Worm (Caenorhabditis elegans) whole organism, L4 larva: ENCODE results near the gene srh-40.
A peak's percentile ranks its signal among the peaks of the same experiment; 100 is the strongest.

Experiments
- F37D6.2 ChIP-seq: sonication (generic microtip); optimal IDR thresholded peaks from 2 replicates; lab custom pipeline; 2016; ENCODE audit warnings: mild to moderate bottlenecking, missing genetic modification characterization, missing compliant biosample characterization
- F49E8.2 ChIP-seq: sonication (generic microtip); optimal IDR thresholded peaks from 2 replicates; lab custom pipeline; 2016; ENCODE audit warnings: missing compliant biosample characterization, mild to moderate bottlenecking, missing genetic modification characterization, borderline replicate concordance
- T20F7.1 ChIP-seq: fragments of 200-800 bp; sonication (Bioruptor generic); optimal IDR thresholded peaks from 2 replicates; lab custom pipeline; 2018; ENCODE audit warnings: mild to moderate bottlenecking, missing genetic modification characterization, missing compliant biosample characterization
- aha-1 ChIP-seq: fragments of 150-350 bp; peaks from one replicate; lab custom pipeline; 2014; ENCODE audit warnings: missing biosample characterization, missing genetic modification characterization
- ceh-20 ChIP-seq: fragments of 200-800 bp; sonication (Bioruptor generic); IDR thresholded peaks from 2 replicates; pipeline ENCODE4 v1.3.6; 2022; ENCODE audit warnings: missing genetic modification reagents, missing genetic modification characterization, missing compliant biosample characterization
- ceh-44 ChIP-seq: fragments of 200-800 bp; sonication (Bioruptor generic); IDR thresholded peaks from 2 replicates; pipeline ENCODE4 v1.3.6; 2022; ENCODE audit warnings: missing genetic modification reagents, missing genetic modification characterization, missing compliant biosample characterization
- ceh-62 ChIP-seq: sonication (generic microtip); optimal IDR thresholded peaks from 2 replicates; lab custom pipeline; 2017; ENCODE audit warnings: missing biosample characterization, missing genetic modification characterization
- daf-16 ChIP-seq, 3 experiments: sonication (generic microtip); optimal IDR thresholded peaks; 2 replicates each; lab custom pipeline; 2016 to 2017; ENCODE audit warnings: missing genetic modification characterization in 3 of 3, missing genetic modification reagents in 3 of 3, mild to moderate bottlenecking in 2 of 3, missing compliant biosample characterization in 2 of 3, missing biosample characterization in 1 of 3, moderate library complexity in 1 of 3
- daf-8 ChIP-seq: fragments of 200-800 bp; sonication (Bioruptor generic); IDR thresholded peaks from 2 replicates; pipeline ENCODE4 v1.3.6; 2022; ENCODE audit warnings: missing genetic modification characterization, missing compliant biosample characterization
- dmd-8 ChIP-seq: fragments of 200-800 bp; sonication (Bioruptor generic); IDR thresholded peaks from 2 replicates; pipeline ENCODE4 v1.3.6; 2022; ENCODE audit warnings: missing genetic modification characterization, missing compliant biosample characterization
- dpl-1 ChIP-seq: fragments of 150-350 bp; optimal IDR thresholded peaks from 2 replicates; lab custom pipeline; 2014; ENCODE audit warnings: missing biosample characterization, missing genetic modification reagents, missing genetic modification characterization
- duxl-1 ChIP-seq: sonication (generic microtip); optimal IDR thresholded peaks from 2 replicates; lab custom pipeline; 2016; ENCODE audit warnings: mild to moderate bottlenecking, missing genetic modification characterization, moderate library complexity, missing compliant biosample characterization; ENCODE audit not compliant: poor library complexity
- dve-1 ChIP-seq: sonication (generic microtip); optimal IDR thresholded peaks from 2 replicates; lab custom pipeline; 2017; ENCODE audit warnings: antibody characterized with exemption, mild to moderate bottlenecking, missing genetic modification characterization, missing compliant biosample characterization; ENCODE audit not compliant: insufficient read depth
- egl-43 ChIP-seq: fragments of 200-800 bp; sonication (Bioruptor generic); IDR thresholded peaks from 2 replicates; pipeline ENCODE4 v1.3.6; 2022; ENCODE audit warnings: missing genetic modification reagents, missing genetic modification characterization, missing compliant biosample characterization
- hif-1 ChIP-seq, 2 experiments: sonication (generic microtip); optimal IDR thresholded peaks; 2 replicates each; lab custom pipeline; 2016 to 2017; ENCODE audit warnings: missing compliant biosample characterization in 2 of 2, missing genetic modification characterization in 2 of 2, missing genetic modification reagents in 2 of 2, missing genotype in 2 of 2, mild to moderate bottlenecking in 1 of 2
- hlh-11 ChIP-seq: fragments of 200-800 bp; sonication (Bioruptor generic); optimal IDR thresholded peaks from 2 replicates; lab custom pipeline; 2018; ENCODE audit warnings: mild to moderate bottlenecking, missing genetic modification characterization, missing compliant biosample characterization
- hlh-30 ChIP-seq: sonication (generic microtip); optimal IDR thresholded peaks from 2 replicates; lab custom pipeline; 2017; ENCODE audit warnings: antibody characterized with exemption, mild to moderate bottlenecking, missing genetic modification characterization, missing compliant biosample characterization; ENCODE audit not compliant: insufficient read depth
- jun-1 ChIP-seq: fragments of 150-350 bp; optimal IDR thresholded peaks from 2 replicates; lab custom pipeline; 2014; ENCODE audit warnings: missing biosample characterization, missing genetic modification reagents, missing genetic modification characterization
- lin-13 ChIP-seq: fragments of 150-350 bp; optimal IDR thresholded peaks from 2 replicates; lab custom pipeline; 2014; ENCODE audit warnings: missing biosample characterization, missing genetic modification reagents, missing genetic modification characterization
- lin-29 ChIP-seq: fragments of 200-800 bp; sonication (Bioruptor generic); IDR thresholded peaks from 2 replicates; pipeline ENCODE4 v1.3.6; 2022; ENCODE audit warnings: missing genetic modification reagents, missing genetic modification characterization, missing compliant biosample characterization
- lin-38 ChIP-seq: fragments of 200-800 bp; sonication (Bioruptor generic); IDR thresholded peaks from 2 replicates; pipeline ENCODE4 v1.3.6; 2022; ENCODE audit warnings: missing genetic modification reagents, missing genetic modification characterization, missing compliant biosample characterization
- lir-3 ChIP-seq: sonication (generic microtip); optimal IDR thresholded peaks from 2 replicates; lab custom pipeline; 2016; ENCODE audit warnings: mild to moderate bottlenecking, missing genetic modification characterization, missing compliant biosample characterization
- lsy-2 ChIP-seq, 2 experiments: fragments of 150-350 bp in 1 of 2; sonication (generic microtip) in 1 of 2; optimal IDR thresholded peaks; 2 replicates each; lab custom pipeline; 2014 to 2017; ENCODE audit warnings: missing biosample characterization in 2 of 2, missing genetic modification characterization in 2 of 2
- mep-1 ChIP-seq: fragments of 150-350 bp; sonication (generic microtip); optimal IDR thresholded peaks from 3 replicates; lab custom pipeline; 2014; ENCODE audit warnings: missing biosample characterization, missing genetic modification characterization
- mes-2 ChIP-seq: sonication (generic microtip); optimal IDR thresholded peaks from 2 replicates; lab custom pipeline; 2016; ENCODE audit warnings: missing genotype, mild to moderate bottlenecking, missing genetic modification characterization, missing compliant biosample characterization; ENCODE audit not compliant: poor library complexity, severe bottlenecking
- mxl-3 ChIP-seq: fragments of 200-800 bp; sonication (Bioruptor generic); optimal IDR thresholded peaks from 2 replicates; lab custom pipeline; 2018; ENCODE audit warnings: mild to moderate bottlenecking, missing genetic modification characterization, missing compliant biosample characterization
- nhr-237 ChIP-seq: sonication (generic microtip); optimal IDR thresholded peaks from 2 replicates; lab custom pipeline; 2017; ENCODE audit warnings: missing biosample characterization, missing genetic modification characterization
- nhr-28 ChIP-seq: fragments of 150-350 bp; optimal IDR thresholded peaks from 2 replicates; lab custom pipeline; 2014; ENCODE audit warnings: missing biosample characterization, missing genetic modification characterization
- nhr-42 ChIP-seq: fragments of 200-800 bp; sonication (Bioruptor generic); IDR thresholded peaks from 2 replicates; pipeline ENCODE4 v1.3.6; 2022; ENCODE audit warnings: missing genetic modification characterization, missing compliant biosample characterization
- nhr-48 ChIP-seq: sonication (generic microtip); optimal IDR thresholded peaks from 2 replicates; lab custom pipeline; 2016; ENCODE audit warnings: mild to moderate bottlenecking, missing genetic modification characterization, missing compliant biosample characterization
- nhr-6 ChIP-seq: fragments of 150-350 bp; optimal IDR thresholded peaks from 2 replicates; lab custom pipeline; 2014; ENCODE audit warnings: missing biosample characterization, missing genetic modification characterization
- nhr-76 ChIP-seq: fragments of 150-350 bp; optimal IDR thresholded peaks from 2 replicates; lab custom pipeline; 2014; ENCODE audit warnings: missing biosample characterization, missing genetic modification characterization
- pha-4 ChIP-seq, 2 experiments: fragments of 150-350 bp in 1 of 2; fragments of 200-800 bp in 1 of 2; sonication (Bioruptor generic) in 1 of 2; IDR thresholded peaks in 1 of 2; optimal IDR thresholded peaks in 1 of 2; 2 replicates each; pipeline versions ENCODE4 v1.3.6 to Lab custom; 2014 to 2022; ENCODE audit warnings: missing genetic modification characterization in 2 of 2, missing genetic modification reagents in 2 of 2, missing biosample characterization in 1 of 2, missing compliant biosample characterization in 1 of 2
- pqm-1 ChIP-seq: sonication (generic microtip); optimal IDR thresholded peaks from 2 replicates; lab custom pipeline; 2017; ENCODE audit warnings: missing biosample characterization, missing genetic modification characterization
- sdz-12 ChIP-seq: fragments of 200-800 bp; sonication (Bioruptor generic); optimal IDR thresholded peaks from 2 replicates; lab custom pipeline; 2018; ENCODE audit warnings: mild to moderate bottlenecking, missing genetic modification characterization, missing compliant biosample characterization
- snpc-4 ChIP-seq: fragments of 150-350 bp; optimal IDR thresholded peaks from 2 replicates; lab custom pipeline; 2014; ENCODE audit warnings: missing biosample characterization, missing genetic modification characterization
- unc-39 ChIP-seq: sonication (generic microtip); optimal IDR thresholded peaks from 2 replicates; lab custom pipeline; 2017; ENCODE audit warnings: missing biosample characterization, missing genetic modification characterization
- unc-62 ChIP-seq, 3 experiments: fragments of 150-350 bp in 1 of 3; sonication (generic microtip); optimal IDR thresholded peaks in 2 of 3; peaks in 1 of 3; 1 replicate in 1 of 3; 2 replicates in 2 of 3; lab custom pipeline; 2014 to 2017; ENCODE audit warnings: missing biosample characterization in 3 of 3, missing genetic modification characterization in 3 of 3, missing genetic modification reagents in 3 of 3, missing genotype in 1 of 3
- zip-2 ChIP-seq: fragments of 150-350 bp; optimal IDR thresholded peaks from 2 replicates; lab custom pipeline; 2014; ENCODE audit warnings: missing biosample characterization, missing genetic modification characterization
- ztf-11 ChIP-seq: fragments of 150-350 bp; optimal IDR thresholded peaks from 2 replicates; lab custom pipeline; 2014; ENCODE audit warnings: missing biosample characterization, missing genetic modification characterization

Gene srh-40

ce11 chrIII:6592075-6592474 lies 18.5 kb upstream of the srh-40 start, which contains the start of gene F20H11.1:
F20H11.1 (minus strand) TSS chrIII:6592175.
- no peak for TF ChIP-seq lin-38 (GFP tag; lab: Robert Waterston, UW)
- TF ChIP-seq nhr-76 (tag; lab: Kevin White, UChicago) = no peak

- peak in 1 of 2 experiments; percentile 71 for TF ChIP-seq unc-62 (GFP tag; optimal IDR thresholded peaks at IDR 0.05 in 1 of 2; lab: Kevin White, UChicago)
- no peak for TF ChIP-seq unc-62 (tag; optimal IDR thresholded peaks at IDR 0.05; lab: Kevin White, UChicago)
- TF ChIP-seq egl-43 = no peak
- peak; percentile 69 for TF ChIP-seq aha-1
Observed at ce11 chrIII:6594069-6594468, 16.6 kb upstream of the srh-40 start.

ce11 chrIII:6601073-6601472 lies 9.5 kb upstream of the srh-40 start, which contains the start of gene let-765:
let-765 (minus strand) TSS chrIII:6601173.
- no peak for TF ChIP-seq ceh-20 (GFP tag; lab: Robert Waterston, UW)
- TF ChIP-seq daf-8 (GFP tag; lab: Robert Waterston, UW) = no peak
- TF ChIP-seq jun-1 (tag; lab: Kevin White, UChicago) = no peak
- no peak for TF ChIP-seq pha-4 (GFP tag; IDR thresholded peaks at IDR 0.05; lab: Robert Waterston, UW)
- TF ChIP-seq pha-4 (tag; optimal IDR thresholded peaks at IDR 0.05; lab: Kevin White, UChicago) = no peak
- TF ChIP-seq F49E8.2 (tag; lab: Kevin White, UChicago) = no peak
- no peak for TF ChIP-seq ceh-44
- no peak for TF ChIP-seq sdz-12 (GFP tag; lab: Kevin White, UChicago)
- no peak for TF ChIP-seq lir-3
- TF ChIP-seq lin-13 (GFP tag; lab: Kevin White, UChicago) = no peak
- no peak for TF ChIP-seq duxl-1 (tag; lab: Kevin White, UChicago)
- TF ChIP-seq snpc-4 (tag; lab: Kevin White, UChicago) = no peak
- no peak for TF ChIP-seq T20F7.1 (GFP tag; lab: Kevin White, UChicago)
- TF ChIP-seq unc-39 (tag; lab: Kevin White, UChicago) = no peak
- TF ChIP-seq ztf-11 (tag; lab: Kevin White, UChicago) = no peak
- no peak for TF ChIP-seq nhr-237 (tag; lab: Kevin White, UChicago)
- no peak for TF ChIP-seq nhr-48 (tag; lab: Kevin White, UChicago)
- no peak for TF ChIP-seq mxl-3 (GFP tag; lab: Kevin White, UChicago)
- TF ChIP-seq F37D6.2 (tag; lab: Kevin White, UChicago) = no peak
- TF ChIP-seq nhr-76 (tag; lab: Kevin White, UChicago) = no peak
- no peak for TF ChIP-seq ceh-62

ce11 chrIII:6603185-6603584 lies 7.4 kb upstream of the srh-40 start:
- TF ChIP-seq hlh-30 = peak; percentile 82
- TF ChIP-seq unc-39 (tag; lab: Kevin White, UChicago) = no peak
- no peak for TF ChIP-seq zip-2
- 0 out of 2 replicates have a peak, but pooled peaks have one; percentile 28 for TF ChIP-seq nhr-42 (GFP tag; lab: Robert Waterston, UW)
- peak; percentile 26 for TF ChIP-seq dve-1
- TF ChIP-seq lin-29 (GFP tag; lab: Robert Waterston, UW) = no peak
- TF ChIP-seq nhr-6 (tag; lab: Kevin White, UChicago) = peak; percentile 37

ce11 chrIII:6604317-6604716 lies 6.3 kb upstream of the srh-40 start:
- no peak for TF ChIP-seq lin-13 (GFP tag; lab: Kevin White, UChicago)
- TF ChIP-seq lsy-2 (tag; optimal IDR thresholded peaks at IDR 0.05; lab: Kevin White, UChicago) = peak in 1 of 2 experiments; percentile 19
- no peak for TF ChIP-seq sdz-12 (GFP tag; lab: Kevin White, UChicago)
- peak; percentile 58 for TF ChIP-seq mes-2
- TF ChIP-seq dmd-8 (GFP tag; lab: Robert Waterston, UW) = 0 out of 2 replicates have a peak, but pooled peaks have one; percentile 11
- TF ChIP-seq mep-1 (tag; lab: Kevin White, UChicago) = peak; percentile 14
- TF ChIP-seq daf-16 (GFP tag; optimal IDR thresholded peaks at IDR 0.05; lab: Kevin White, UChicago) = no peak
- TF ChIP-seq daf-16 (tag; optimal IDR thresholded peaks at IDR 0.05; lab: Kevin White, UChicago) = peak; percentile 5
- TF ChIP-seq ceh-62 = no peak
- TF ChIP-seq unc-62 (GFP tag; optimal IDR thresholded peaks at IDR 0.05 in 1 of 2; lab: Kevin White, UChicago) = no peak
- TF ChIP-seq unc-62 (tag; optimal IDR thresholded peaks at IDR 0.05; lab: Kevin White, UChicago) = no peak
- TF ChIP-seq dve-1 = peak; percentile 43
- peak in 1 of 2 experiments; percentile 2 for TF ChIP-seq hif-1 (tag; optimal IDR thresholded peaks at IDR 0.05; lab: Kevin White, UChicago)
- TF ChIP-seq nhr-28 (tag; lab: Kevin White, UChicago) = peak; percentile 46
- TF ChIP-seq hlh-11 = peak; percentile 53
- peak; percentile 20 for TF ChIP-seq dpl-1 (GFP tag; lab: Kevin White, UChicago)
- TF ChIP-seq pqm-1 (tag; lab: Kevin White, UChicago) = peak; percentile 39
- no peak for TF ChIP-seq nhr-6 (tag; lab: Kevin White, UChicago)
